Fruit fly (Drosophila melanogaster) whole organism, embryonic: ENCODE data around the gene CG5068.

Source experiments
- Asciz ChIP-seq: fragments of 200-800 bp; sonication (Bioruptor generic); optimal IDR thresholded peaks from 2 replicates; lab custom pipeline; 2017; ENCODE audit warnings: missing biosample characterization, mild to moderate bottlenecking, missing genetic modification characterization, missing genetic modification reagents
- CG10147 ChIP-seq: fragments of 200-800 bp; sonication (Bioruptor generic); optimal IDR thresholded peaks from 2 replicates; lab custom pipeline; 2019; ENCODE audit warnings: missing biosample characterization, mild to moderate bottlenecking, missing genetic modification characterization, moderate library complexity
- CG10209 ChIP-seq: fragments of 200-800 bp; sonication (Bioruptor generic); optimal IDR thresholded peaks from 3 replicates; lab custom pipeline; 2017; ENCODE audit warnings: missing biosample characterization, mild to moderate bottlenecking, missing genetic modification characterization, missing genetic modification reagents
- CG10654 ChIP-seq: fragments of 200-800 bp; sonication (Bioruptor generic); optimal IDR thresholded peaks from 2 replicates; lab custom pipeline; 2016; ENCODE audit warnings: missing biosample characterization, missing genetic modification characterization
- CG10979 ChIP-seq: fragments of 200-800 bp; sonication (Bioruptor generic); optimal IDR thresholded peaks from 2 replicates; lab custom pipeline; 2018; ENCODE audit warnings: missing biosample characterization, mild to moderate bottlenecking, missing genetic modification characterization, moderate library complexity
- CG12071 ChIP-seq: fragments of 200-800 bp; sonication (Bioruptor generic); optimal IDR thresholded peaks from 3 replicates; lab custom pipeline; 2018; ENCODE audit warnings: missing biosample characterization, mild to moderate bottlenecking, missing genetic modification characterization
- CG12236 ChIP-seq: fragments of 200-800 bp; sonication (Bioruptor generic); optimal IDR thresholded peaks from 2 replicates; lab custom pipeline; 2016; ENCODE audit warnings: missing biosample characterization, missing genetic modification characterization
- CG12769 ChIP-seq: fragments of 200-800 bp; sonication (Bioruptor generic); optimal IDR thresholded peaks from 2 replicates; lab custom pipeline; 2019; ENCODE audit warnings: missing biosample characterization, mild to moderate bottlenecking, missing genetic modification characterization, moderate library complexity
- CG14860 ChIP-seq: fragments of 200-800 bp; sonication (Bioruptor generic); IDR thresholded peaks from 3 replicates; pipeline ENCODE4 v1.3.6; 2022; ENCODE audit warnings: missing biosample characterization, missing genetic modification characterization; ENCODE audit not compliant: partially characterized antibody
- CG1602 ChIP-seq: fragments of 200-800 bp; sonication (Bioruptor generic); optimal IDR thresholded peaks from 3 replicates; lab custom pipeline; 2016; ENCODE audit warnings: missing biosample characterization, missing genetic modification characterization
- CG30403 ChIP-seq: fragments of 200-800 bp; sonication (Bioruptor generic); optimal IDR thresholded peaks from 3 replicates; lab custom pipeline; 2016; ENCODE audit warnings: missing biosample characterization, missing genetic modification characterization
- CG31365 ChIP-seq: fragments of 200-800 bp; sonication (Bioruptor generic); optimal IDR thresholded peaks from 2 replicates; lab custom pipeline; 2018; ENCODE audit warnings: missing biosample characterization, mild to moderate bottlenecking, missing genetic modification characterization
- CG32772 ChIP-seq: fragments of 200-800 bp; sonication (Bioruptor generic); IDR thresholded peaks from 2 replicates; pipeline ENCODE4 v1.3.6; 2022; ENCODE audit warnings: missing biosample characterization, missing genetic modification characterization
- CG33557 ChIP-seq: fragments of 200-800 bp; sonication (Bioruptor generic); optimal IDR thresholded peaks from 2 replicates; lab custom pipeline; 2019; ENCODE audit warnings: missing biosample characterization, mild to moderate bottlenecking, missing genetic modification characterization, moderate library complexity
- CG4404 ChIP-seq: fragments of 200-800 bp; sonication (Bioruptor generic); IDR thresholded peaks from 2 replicates; pipeline ENCODE4 v1.3.6; 2022; ENCODE audit warnings: missing biosample characterization, missing genetic modification characterization
- CG4854 ChIP-seq: fragments of 200-800 bp; sonication (Bioruptor generic); optimal IDR thresholded peaks from 2 replicates; lab custom pipeline; 2016; ENCODE audit warnings: missing biosample characterization, missing genetic modification characterization, inconsistent platforms
- CG6813 ChIP-seq: fragments of 200-800 bp; sonication (Bioruptor generic); optimal IDR thresholded peaks from 2 replicates; lab custom pipeline; 2017; ENCODE audit warnings: missing biosample characterization, missing genetic modification characterization, mild to moderate bottlenecking, moderate library complexity, missing genetic modification reagents
- CG7372 ChIP-seq: fragments of 200-800 bp; sonication (Bioruptor generic); IDR thresholded peaks from 2 replicates; pipeline ENCODE4 v1.3.6; 2022; ENCODE audit warnings: missing biosample characterization, missing genetic modification characterization
- CG7556 ChIP-seq: fragments of 200-800 bp; sonication (Bioruptor generic); optimal IDR thresholded peaks from 2 replicates; lab custom pipeline; 2017; ENCODE audit warnings: missing biosample characterization, mild to moderate bottlenecking, missing genetic modification characterization
- CG8388 ChIP-seq: fragments of 200-800 bp; sonication (Bioruptor generic); optimal IDR thresholded peaks from 2 replicates; lab custom pipeline; 2019; ENCODE audit warnings: missing biosample characterization, mild to moderate bottlenecking, missing genetic modification characterization, moderate library complexity
- CG8924 ChIP-seq: fragments of 200-800 bp; optimal IDR thresholded peaks from 3 replicates; lab custom pipeline; 2019; ENCODE audit warnings: missing biosample characterization, mild to moderate bottlenecking, missing genetic modification characterization, moderate library complexity
- CG9817 ChIP-seq: fragments of 200-800 bp; sonication (Bioruptor generic); optimal IDR thresholded peaks from 2 replicates; lab custom pipeline; 2018; ENCODE audit warnings: missing biosample characterization, mild to moderate bottlenecking, missing genetic modification characterization, moderate library complexity
- D ChIP-seq, 2 experiments: fragments of 200-800 bp in 1 of 2; fragments of >200 bp in 1 of 2; sonication (Bioruptor generic) in 1 of 2; optimal IDR thresholded peaks; 2 replicates in 1 of 2; 3 replicates in 1 of 2; lab custom pipeline; 2017; ENCODE audit warnings: mild to moderate bottlenecking in 1 of 2, missing biosample characterization in 1 of 2, missing genetic modification characterization in 1 of 2, missing genetic modification reagents in 1 of 2
- D19B ChIP-seq: fragments of 200-800 bp; sonication (Bioruptor generic); optimal IDR thresholded peaks from 2 replicates; lab custom pipeline; 2017; ENCODE audit warnings: missing biosample characterization, mild to moderate bottlenecking, missing genetic modification characterization
- Dad ChIP-seq: fragments of 200-800 bp; sonication (Bioruptor generic); optimal IDR thresholded peaks from 3 replicates; lab custom pipeline; 2016; ENCODE audit warnings: missing biosample characterization, missing genetic modification characterization
- Dp ChIP-seq: fragments of 200-800 bp; sonication (Bioruptor generic); optimal IDR thresholded peaks from 2 replicates; lab custom pipeline; 2018; ENCODE audit warnings: missing biosample characterization, mild to moderate bottlenecking, missing genetic modification characterization, moderate library complexity
- Hr51 ChIP-seq, 2 experiments: fragments of 200-800 bp; sonication (Bioruptor generic); optimal IDR thresholded peaks; 2 replicates in 1 of 2; 3 replicates in 1 of 2; lab custom pipeline; 2016 to 2018; ENCODE audit warnings: missing biosample characterization in 2 of 2, missing genetic modification characterization in 2 of 2, mild to moderate bottlenecking in 1 of 2, moderate library complexity in 1 of 2
- Hsf ChIP-seq: fragments of 200-800 bp; sonication (Bioruptor generic); optimal IDR thresholded peaks from 3 replicates; lab custom pipeline; 2016; ENCODE audit warnings: missing biosample characterization, missing genetic modification characterization
- Max ChIP-seq: fragments of 200-800 bp; sonication (Bioruptor generic); optimal IDR thresholded peaks from 2 replicates; lab custom pipeline; 2016; ENCODE audit warnings: missing biosample characterization, mild to moderate bottlenecking, missing genetic modification characterization
- Nf-YA ChIP-seq: fragments of 200-800 bp; sonication (Bioruptor generic); IDR thresholded peaks from 2 replicates; pipeline ENCODE4 v1.3.6; 2022; ENCODE audit warnings: missing biosample characterization, missing genetic modification characterization
- Rx ChIP-seq: fragments of 200-800 bp; sonication (Bioruptor generic); IDR thresholded peaks from 2 replicates; pipeline ENCODE4 v1.3.6; 2022; ENCODE audit warnings: missing biosample characterization, missing genetic modification characterization
- Sry-β ChIP-seq: fragments of 200-800 bp; sonication (Bioruptor generic); optimal IDR thresholded peaks from 2 replicates; lab custom pipeline; 2018; ENCODE audit warnings: missing biosample characterization, mild to moderate bottlenecking, missing genetic modification characterization, moderate library complexity
- Taf1 ChIP-seq: fragments of 200-800 bp; sonication (Bioruptor generic); IDR thresholded peaks from 2 replicates; pipeline ENCODE4 v1.3.6; 2022; ENCODE audit warnings: missing biosample characterization, missing genetic modification characterization
- Xbp1 ChIP-seq: fragments of 200-800 bp; sonication (Bioruptor generic); optimal IDR thresholded peaks from 3 replicates; lab custom pipeline; 2016; ENCODE audit warnings: missing biosample characterization, mild to moderate bottlenecking, missing genetic modification characterization
- bcd ChIP-seq: fragments of 200-800 bp; sonication (Bioruptor generic); optimal IDR thresholded peaks from 2 replicates; lab custom pipeline; 2017; ENCODE audit warnings: missing biosample characterization, mild to moderate bottlenecking, missing genetic modification characterization
- bigmax ChIP-seq: fragments of 200-800 bp; sonication (Bioruptor generic); optimal IDR thresholded peaks from 2 replicates; lab custom pipeline; 2018; ENCODE audit warnings: missing biosample characterization, mild to moderate bottlenecking, missing genetic modification characterization
- cato ChIP-seq: fragments of 200-800 bp; sonication (Bioruptor generic); optimal IDR thresholded peaks from 2 replicates; lab custom pipeline; 2016; ENCODE audit warnings: missing biosample characterization, missing genetic modification characterization, borderline replicate concordance
- dpn ChIP-seq, 2 experiments: fragments of 200-800 bp; sonication (Bioruptor generic); optimal IDR thresholded peaks; 3 replicates each; lab custom pipeline; 2016; ENCODE audit warnings: missing biosample characterization in 2 of 2, missing genetic modification characterization in 2 of 2
- ems ChIP-seq: fragments of 200-800 bp; sonication (Bioruptor generic); optimal IDR thresholded peaks from 3 replicates; lab custom pipeline; 2016; ENCODE audit warnings: missing biosample characterization, missing genetic modification characterization
- fd64A ChIP-seq: fragments of 200-800 bp; sonication (Bioruptor generic); optimal IDR thresholded peaks from 3 replicates; lab custom pipeline; 2018; ENCODE audit warnings: missing biosample characterization, mild to moderate bottlenecking, missing genetic modification characterization
- gem ChIP-seq: fragments of 200-800 bp; sonication (Bioruptor generic); optimal IDR thresholded peaks from 2 replicates; lab custom pipeline; 2019; ENCODE audit warnings: missing biosample characterization, mild to moderate bottlenecking, missing genetic modification characterization, moderate library complexity
- klu ChIP-seq: fragments of 200-800 bp; sonication (Bioruptor generic); IDR thresholded peaks from 2 replicates; pipeline ENCODE4 v1.3.6; 2022; ENCODE audit warnings: missing biosample characterization, missing genetic modification characterization
- lbe ChIP-seq: fragments of 200-800 bp; sonication (Bioruptor generic); optimal IDR thresholded peaks from 2 replicates; lab custom pipeline; 2016; ENCODE audit warnings: missing biosample characterization, mild to moderate bottlenecking, missing genetic modification characterization
- lov ChIP-seq, 2 experiments: fragments of 200-800 bp in 1 of 2; fragments of >200 bp in 1 of 2; sonication (Bioruptor generic) in 1 of 2; IDR thresholded peaks in 1 of 2; optimal IDR thresholded peaks in 1 of 2; 2 replicates in 1 of 2; 3 replicates in 1 of 2; pipeline versions ENCODE4 v1.3.6 to Lab custom; 2017 to 2022; ENCODE audit warnings: missing biosample characterization in 1 of 2, missing genetic modification characterization in 1 of 2
- row ChIP-seq: fragments of 200-800 bp; sonication (Bioruptor generic); IDR thresholded peaks from 3 replicates; pipeline ENCODE4 v1.3.6; 2022; ENCODE audit warnings: missing biosample characterization, missing genetic modification characterization
- so ChIP-seq: fragments of 200-800 bp; sonication (Bioruptor generic); IDR thresholded peaks from 3 replicates; pipeline ENCODE4 v1.3.6; 2022; ENCODE audit warnings: missing biosample characterization, missing genetic modification characterization
- tap ChIP-seq: fragments of 200-800 bp; optimal IDR thresholded peaks from 3 replicates; lab custom pipeline; 2019; ENCODE audit warnings: missing biosample characterization, mild to moderate bottlenecking, missing genetic modification characterization, moderate library complexity
- zfh1 ChIP-seq: fragments of 200-800 bp; sonication (Bioruptor generic); IDR thresholded peaks from 3 replicates; pipeline ENCODE4 v1.3.6; 2022; ENCODE audit warnings: missing biosample characterization, missing genetic modification characterization

Gene CG5068

DNA sequence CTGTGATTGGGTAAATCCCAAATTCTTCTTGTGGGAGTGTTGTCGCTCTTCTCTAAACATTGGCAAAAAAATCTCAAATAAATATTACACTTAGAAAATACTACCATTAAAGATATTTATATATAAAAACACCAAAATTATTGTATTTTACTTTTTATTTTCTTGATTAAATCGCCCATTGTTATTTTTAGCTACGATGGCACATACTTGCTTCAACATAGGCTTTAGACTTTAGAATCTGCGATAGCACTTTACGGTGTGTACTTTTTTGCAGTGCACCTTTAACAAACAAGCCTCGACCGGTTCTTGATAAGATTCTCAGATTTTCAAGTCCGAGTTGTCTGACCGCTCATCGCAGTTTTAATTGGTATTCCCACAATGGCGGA lies 31.9 kb upstream of the CG5068 start, which contains the start of gene GNBP3 (continued):
- no peak for TF ChIP-seq CG14860
- peak; percentile 96 for TF ChIP-seq lbe (GFP tag; lab: Kevin White, UChicago)
- TF ChIP-seq lov (optimal IDR thresholded peaks at IDR 0.05; lab: Kevin White, UChicago): no peak
- 0 out of 3 replicates have a peak, but pooled peaks have one; percentile 26 for TF ChIP-seq lov (GFP tag; IDR thresholded peaks at IDR 0.05; lab: Robert Waterston, UW)
- peak; percentile 42 for TF ChIP-seq Xbp1 (GFP tag; lab: Kevin White, UChicago)
- TF ChIP-seq Hsf (GFP tag; lab: Kevin White, UChicago): peak; percentile 40
- peak; percentile 19 for TF ChIP-seq CG31365 (tag; lab: Kevin White, UChicago)
- peak; percentile 80 for TF ChIP-seq gem (tag; lab: Kevin White, UChicago)
- TF ChIP-seq Dp (GFP tag; lab: Kevin White, UChicago): no peak
- TF ChIP-seq CG4854 (GFP tag; lab: Kevin White, UChicago): peak; percentile 67
- TF ChIP-seq Asciz: peak; percentile 42
- 0 out of 2 replicates have a peak, but pooled peaks have one; percentile 37 for TF ChIP-seq CG7372 (GFP tag; lab: Robert Waterston, UW)
- TF ChIP-seq CG10147 (GFP tag; lab: Kevin White, UChicago): peak; percentile 87
- TF ChIP-seq CG12236 (GFP tag; lab: Kevin White, UChicago): no peak
- no peak for TF ChIP-seq so (GFP tag; lab: Robert Waterston, UW)
- peak; percentile 19 for TF ChIP-seq CG10654
- TF ChIP-seq CG10979 (tag; lab: Kevin White, UChicago): peak; percentile 55
- TF ChIP-seq bcd (GFP tag; lab: Kevin White, UChicago): peak; percentile 67
- TF ChIP-seq D (optimal IDR thresholded peaks at IDR 0.05; lab: Kevin White, UChicago): no peak
- peak; percentile 21 for TF ChIP-seq D (GFP tag; optimal IDR thresholded peaks at IDR 0.05; lab: Kevin White, UChicago)
- TF ChIP-seq CG12071 (GFP tag; lab: Kevin White, UChicago): peak; percentile 63
- peak; percentile 13 for TF ChIP-seq D19B
- TF ChIP-seq Nf-YA (GFP tag; lab: Robert Waterston, UW): peak; percentile 55; the same call in 1 of the 2 replicates
- TF ChIP-seq Rx (GFP tag; lab: Robert Waterston, UW): peak; percentile 42; the same call in 1 of the 2 replicates
- TF ChIP-seq Sry-β: peak; percentile 11
- TF ChIP-seq Dad (GFP tag; lab: Kevin White, UChicago): peak; percentile 33
- peak; percentile 36; the same call in 1 of the 2 replicates for TF ChIP-seq klu (GFP tag; lab: Robert Waterston, UW)
- TF ChIP-seq fd64A (GFP tag; lab: Kevin White, UChicago): peak; percentile 2
- no peak for TF ChIP-seq Taf1 (GFP tag; lab: Robert Waterston, UW)
- peak; percentile 85 for TF ChIP-seq Max
- TF ChIP-seq bigmax (GFP tag; lab: Kevin White, UChicago): peak; percentile 48
- TF ChIP-seq zfh1 (GFP tag; lab: Robert Waterston, UW): peak; percentile 60; the same call in 2 of the 3 replicates
- TF ChIP-seq ems (GFP tag; lab: Kevin White, UChicago): no peak
- TF ChIP-seq CG6813: peak; percentile 79
- TF ChIP-seq tap (tag; lab: Kevin White, UChicago): peak; percentile 67
- peak; percentile 58; the same call in 2 of the 3 replicates for TF ChIP-seq row (GFP tag; lab: Robert Waterston, UW)
- peak; percentile 40 for TF ChIP-seq CG8388 (GFP tag; lab: Kevin White, UChicago)
- TF ChIP-seq CG10209 (GFP tag; lab: Kevin White, UChicago): peak; percentile 44
- TF ChIP-seq CG1602 (GFP tag; lab: Kevin White, UChicago): peak; percentile 23
- no peak for TF ChIP-seq CG4404
- peak; percentile 31 to 38 for TF ChIP-seq dpn (GFP tag; optimal IDR thresholded peaks at IDR 0.05; lab: Kevin White, UChicago)
- TF ChIP-seq CG12769 (tag; lab: Kevin White, UChicago): no peak
- peak in 1 of 2 experiments; percentile 31 for TF ChIP-seq Hr51 (GFP tag; optimal IDR thresholded peaks at IDR 0.05; lab: Kevin White, UChicago)
- TF ChIP-seq CG7556 (GFP tag; lab: Kevin White, UChicago): peak; percentile 46
- TF ChIP-seq CG32772 (GFP tag; lab: Robert Waterston, UW): 0 out of 2 replicates have a peak, but pooled peaks have one; percentile 27
- peak; percentile 62 for TF ChIP-seq CG30403 (GFP tag; lab: Kevin White, UChicago)
- TF ChIP-seq CG33557 (GFP tag; lab: Kevin White, UChicago): peak; percentile 27
- peak; percentile 36 for TF ChIP-seq CG8924 (tag; lab: Kevin White, UChicago)
- TF ChIP-seq CG9817 (tag; lab: Kevin White, UChicago): peak; percentile 17
- no peak for TF ChIP-seq cato (GFP tag; lab: Kevin White, UChicago)
